Worm (Caenorhabditis elegans) whole organism, L2 larva: ENCODE measurements around the gene T13C5.7.

Source experiments
- F13H6.1 ChIP-seq: sonication (generic microtip); optimal IDR thresholded peaks from 2 replicates; lab custom pipeline; 2016; ENCODE audit warnings: missing genetic modification characterization, missing compliant biosample characterization
- aly-2 ChIP-seq: fragments of 150-350 bp; optimal IDR thresholded peaks from 2 replicates; lab custom pipeline; 2014; ENCODE audit warnings: missing biosample characterization, missing genetic modification characterization
- ama-1 ChIP-seq: fragments of 150-350 bp; optimal IDR thresholded peaks from 2 replicates; lab custom pipeline; 2018; ENCODE audit warnings: inconsistent platforms
- elt-1 ChIP-seq: fragments of 150-350 bp; optimal IDR thresholded peaks from 2 replicates; lab custom pipeline; 2014; ENCODE audit warnings: missing biosample characterization, missing genetic modification characterization
- lsy-2 ChIP-seq, 2 experiments: fragments of 150-350 bp in 1 of 2; sonication (generic microtip) in 1 of 2; optimal IDR thresholded peaks; 2 replicates each; lab custom pipeline; 2014 to 2017; ENCODE audit warnings: missing biosample characterization in 2 of 2, missing genetic modification characterization in 2 of 2
- nhr-237 ChIP-seq: fragments of 150-350 bp; optimal IDR thresholded peaks from 2 replicates; lab custom pipeline; 2014; ENCODE audit warnings: missing biosample characterization, missing genetic modification characterization
- skn-1 ChIP-seq: sonication (generic microtip); optimal IDR thresholded peaks from 2 replicates; lab custom pipeline; 2017; ENCODE audit warnings: missing biosample characterization, missing genetic modification characterization
- snpc-4 ChIP-seq: fragments of 150-350 bp; optimal IDR thresholded peaks from 2 replicates; lab custom pipeline; 2014; ENCODE audit warnings: missing biosample characterization, missing genetic modification characterization
- unc-62 ChIP-seq: fragments of 150-350 bp; optimal IDR thresholded peaks from 2 replicates; lab custom pipeline; 2014; ENCODE audit warnings: missing biosample characterization, missing genetic modification reagents, missing genetic modification characterization

ce11 chrX:6219892-6220291, 39.5 kb downstream of the T13C5.7 start:
- TF ChIP-seq lsy-2 (tag; optimal IDR thresholded peaks at IDR 0.05; lab: Kevin White, UChicago) (peak in 1 of 2 experiments; percentile 21), nhr-237 (tag; lab: Kevin White, UChicago) (no peak), ama-1 (lab: Kevin White, UChicago) (no peak), snpc-4 (no peak), unc-62 (no peak), aly-2 (tag; lab: Kevin White, UChicago) (no peak), F13H6.1 (peak; percentile 38), elt-1 (tag; lab: Kevin White, UChicago) (no peak), skn-1 (tag; lab: Kevin White, UChicago) (no peak)
